ENCODE assay signal across 3 worm cellular contexts in the genomic region with DNA sequence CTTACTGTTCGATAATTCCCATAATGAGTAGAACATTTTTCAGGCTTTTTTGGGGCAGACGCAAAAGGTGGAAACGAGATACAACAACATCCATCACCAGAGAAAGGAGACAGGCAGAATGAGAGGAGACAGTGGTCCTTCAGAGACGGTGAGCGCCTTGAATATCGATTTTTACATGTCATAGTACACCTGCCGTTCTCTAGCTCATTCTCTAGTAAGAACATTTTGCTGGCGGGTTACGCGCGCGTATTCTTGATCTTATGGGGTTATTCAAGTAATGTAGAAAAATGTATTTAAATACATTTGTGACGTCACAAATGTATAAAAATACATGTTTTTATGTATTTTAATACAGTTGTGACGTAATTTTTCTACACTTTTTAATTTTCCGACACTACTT.
TF ChIP-seq lines count a peak whose summit lies in the region.

A gene (minus strand): TSS at position 101 of the 400 bp plus-strand sequence.

TF ChIP-seq in whole organism, late embryonic, 69 proteins besides CTCF, POLR2A, EP300 and RAD21:
- TF ChIP-seq ceh-48 (tag; optimal IDR thresholded peaks at IDR 0.05; lab: Kevin White, UChicago) = peak; percentile 9

TF ChIP-seq in whole organism, midembryonic, 9 proteins besides CTCF, POLR2A, EP300 and RAD21:
- TF ChIP-seq T22C8.4 (GFP tag; IDR thresholded peaks at IDR 0.05; lab: Robert Waterston, UW) = peak; percentile 58

TF ChIP-seq in whole organism, mixed stage, embryonic, 35 proteins besides CTCF, POLR2A, EP300 and RAD21:
- peak; percentile 84 for TF ChIP-seq zip-8 (tag; optimal IDR thresholded peaks at IDR 0.05; lab: Kevin White, UChicago)
